Worm (Caenorhabditis elegans) whole organism, early embryonic: ENCODE measurements around the gene H14A12.3.
"Not testable (repeated sequence)": the region's sequence is repeated elsewhere in the genome, so short reads cannot be mapped to it uniquely, and the experiment has no call there.

Experiments
- B0310.2 ChIP-seq: sonication (generic microtip); optimal IDR thresholded peaks from 2 replicates; lab custom pipeline; 2016; ENCODE audit warnings: mild to moderate bottlenecking, missing genetic modification characterization, missing compliant biosample characterization
- F13C5.2 ChIP-seq: sonication (generic microtip); optimal IDR thresholded peaks from 2 replicates; lab custom pipeline; 2017; ENCODE audit warnings: mild to moderate bottlenecking, missing genetic modification characterization, inconsistent platforms, missing compliant biosample characterization
- aly-1 ChIP-seq: sonication (generic microtip); optimal IDR thresholded peaks from 2 replicates; lab custom pipeline; 2016; ENCODE audit warnings: missing genetic modification characterization, missing compliant biosample characterization
- ama-1 ChIP-seq: fragments of 150-350 bp; optimal IDR thresholded peaks from 2 replicates; lab custom pipeline; 2014
- ceh-13 ChIP-seq: fragments of 200-800 bp; sonication (Bioruptor generic); optimal IDR thresholded peaks from 2 replicates; lab custom pipeline; 2018; ENCODE audit warnings: mild to moderate bottlenecking, missing genetic modification characterization, missing compliant biosample characterization
- ceh-36 ChIP-seq: sonication (generic microtip); optimal IDR thresholded peaks from 2 replicates; lab custom pipeline; 2016; ENCODE audit warnings: missing genetic modification characterization, inconsistent platforms, missing compliant biosample characterization
- ets-7 ChIP-seq: sonication (generic microtip); optimal IDR thresholded peaks from 2 replicates; lab custom pipeline; 2016; ENCODE audit warnings: missing genotype, missing genetic modification characterization, missing compliant biosample characterization
- flt-1 ChIP-seq: fragments of 200-800 bp; sonication (Bioruptor generic); IDR thresholded peaks from 2 replicates; pipeline ENCODE4 v1.3.6; 2022; ENCODE audit warnings: missing genetic modification characterization, missing compliant biosample characterization
- hmbx-1 ChIP-seq: sonication (generic microtip); optimal IDR thresholded peaks from 2 replicates; lab custom pipeline; 2016; ENCODE audit warnings: mild to moderate bottlenecking, missing genetic modification characterization, missing compliant biosample characterization
- hmg-4 ChIP-seq: fragments of 200-800 bp; sonication (Bioruptor generic); optimal IDR thresholded peaks from 2 replicates; lab custom pipeline; 2018; ENCODE audit warnings: mild to moderate bottlenecking, missing genetic modification characterization, missing compliant biosample characterization
- hnd-1 ChIP-seq: sonication (generic microtip); optimal IDR thresholded peaks from 2 replicates; lab custom pipeline; 2016; ENCODE audit warnings: missing genetic modification characterization, missing compliant biosample characterization
- pes-1 ChIP-seq: fragments of 200-800 bp; sonication (Bioruptor generic); IDR thresholded peaks from 2 replicates; pipeline ENCODE4 v1.3.6; 2022; ENCODE audit warnings: missing genetic modification reagents, missing genetic modification characterization, missing compliant biosample characterization
- scrt-1 ChIP-seq: fragments of 200-800 bp; sonication (Bioruptor generic); IDR thresholded peaks from 2 replicates; pipeline ENCODE4 v1.3.6; 2022; ENCODE audit warnings: missing genetic modification characterization, missing compliant biosample characterization
- sea-1 ChIP-seq: fragments of 200-800 bp; sonication (Bioruptor generic); conservative IDR thresholded peaks from 2 replicates; pipeline ENCODE4 v1.3.6; 2022; ENCODE audit warnings: missing genetic modification characterization, missing compliant biosample characterization
- tbx-11 ChIP-seq: fragments of 200-800 bp; sonication (Bioruptor generic); IDR thresholded peaks from 2 replicates; pipeline ENCODE4 v1.3.6; 2022; ENCODE audit warnings: missing genetic modification characterization, missing compliant biosample characterization
- tbx-37 ChIP-seq: fragments of 200-800 bp; sonication (Bioruptor generic); conservative IDR thresholded peaks from 2 replicates; pipeline ENCODE4 v1.3.6; 2022; ENCODE audit warnings: missing genetic modification reagents, missing genetic modification characterization, missing compliant biosample characterization
- tra-4 ChIP-seq: sonication (generic microtip); optimal IDR thresholded peaks from 2 replicates; lab custom pipeline; 2017; ENCODE audit warnings: missing genetic modification characterization, missing compliant biosample characterization

H14A12.3 gene

DNA sequence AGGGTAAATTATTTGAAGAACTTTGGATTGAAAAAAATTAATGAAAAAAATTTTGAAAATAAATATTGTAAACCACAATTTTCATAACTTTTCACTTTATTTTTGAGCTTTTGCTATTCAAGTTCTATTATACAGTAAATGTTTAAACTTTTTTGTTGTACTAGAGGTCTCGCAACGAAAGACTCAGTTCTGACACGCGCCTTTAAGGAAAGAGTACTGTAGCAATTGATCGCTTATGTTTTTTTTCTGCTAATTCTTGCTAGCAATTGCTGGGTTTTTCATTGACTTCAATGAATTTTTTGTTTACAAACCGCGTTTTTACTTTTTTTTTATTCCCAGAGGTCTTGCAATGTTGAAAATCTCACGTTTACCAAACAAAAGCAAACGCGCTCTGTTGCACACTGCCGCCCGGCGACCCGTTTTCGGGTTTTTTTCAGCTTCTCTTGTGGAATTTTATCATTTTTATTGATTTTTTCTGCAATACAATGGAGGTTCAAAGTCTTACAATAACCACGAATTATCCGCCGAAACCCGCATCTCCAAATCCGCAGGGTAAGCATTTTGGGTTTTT, at the start of gene H14A12.3:
Gene H14A12.3, plus strand, starts transcription at position 360 of the 571 bp plus-strand sequence.
- TF ChIP-seq ceh-13 (GFP tag; lab: Kevin White, UChicago) (no peak), B0310.2 (no peak), aly-1 (no peak), ceh-36 (no peak), tbx-37 (GFP tag; lab: Robert Waterston, UW) (no peak), ets-7 (tag; lab: Kevin White, UChicago) (no peak), hmbx-1 (no peak), tbx-11 (GFP tag; lab: Robert Waterston, UW) (no peak), sea-1 (no peak), pes-1 (GFP tag; lab: Robert Waterston, UW) (no peak), F13C5.2 (tag; lab: Kevin White, UChicago) (no peak), hmg-4 (no peak), flt-1 (GFP tag; lab: Robert Waterston, UW) (no peak), hnd-1 (tag; lab: Kevin White, UChicago) (no peak)

DNA sequence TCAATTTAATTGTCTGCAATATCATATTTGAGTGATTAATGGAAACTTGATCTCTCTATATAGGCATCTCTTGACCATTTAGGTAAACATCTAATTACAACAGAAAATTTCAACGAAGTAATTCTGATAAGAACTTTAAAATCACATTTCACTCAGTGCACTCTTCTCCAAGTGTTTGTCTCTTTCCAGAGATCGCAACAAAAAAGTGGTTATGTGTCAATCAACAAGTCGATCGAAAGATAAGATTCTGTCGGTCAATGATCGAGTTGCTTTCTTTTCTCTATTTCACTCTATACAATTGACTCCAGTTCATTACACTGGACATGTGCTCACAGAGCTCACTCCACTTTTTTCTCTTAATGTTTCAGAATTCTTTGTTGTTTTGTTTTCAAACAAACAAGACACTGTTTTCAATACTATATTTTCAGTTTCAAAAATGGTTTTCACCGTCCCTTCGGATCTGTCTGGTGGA, 9.9 kb upstream of the H14A12.3 start, which contains the start of gene alh-12:
Gene alh-12, plus strand, starts transcription at position 422 of the 472 bp plus-strand sequence.
- no peak for TF ChIP-seq ceh-36
- TF ChIP-seq pes-1 (GFP tag; lab: Robert Waterston, UW) = no peak

- TF ChIP-seq tbx-37 (GFP tag; lab: Robert Waterston, UW) = no peak
- no peak for TF ChIP-seq ets-7 (tag; lab: Kevin White, UChicago)
- no peak for TF ChIP-seq hnd-1 (tag; lab: Kevin White, UChicago)
Observed at ce11 chrIII:7456640-7457039, 7.0 kb upstream of the H14A12.3 start, which contains the start of gene Y69F12A.1. Gene Y69F12A.1, plus strand, starts transcription at chrIII:7456940.

- TF ChIP-seq B0310.2 (no peak), tbx-37 (GFP tag; lab: Robert Waterston, UW) (no peak), pes-1 (GFP tag; lab: Robert Waterston, UW) (no peak), scrt-1 (GFP tag; lab: Robert Waterston, UW) (no peak), hmbx-1 (no peak), ceh-36 (no peak), sea-1 (no peak), aly-1 (no peak), ceh-13 (GFP tag; lab: Kevin White, UChicago) (no peak), ama-1 (lab: Kevin White, UChicago) (no peak), hnd-1 (tag; lab: Kevin White, UChicago) (no peak), hmg-4 (no peak), tra-4 (no peak)
Observed at ce11 chrIII:7458846-7459365, 4.7 kb upstream of the H14A12.3 start, which contains the start of the genes fipr-19 and fipr-18. Gene fipr-19, minus strand, starts transcription at chrIII:7458946. Gene fipr-18, plus strand, starts transcription at chrIII:7459315.

ce11 chrIII:7460018-7460417, 3.6 kb upstream of the H14A12.3 start, which contains the start of gene mls-1:
Gene mls-1, plus strand, starts transcription at chrIII:7460341.
- TF ChIP-seq aly-1 (no peak), tbx-37 (GFP tag; lab: Robert Waterston, UW) (no peak), hmbx-1 (no peak), hmg-4 (no peak), B0310.2 (no peak), scrt-1 (GFP tag; lab: Robert Waterston, UW) (no peak), hnd-1 (tag; lab: Kevin White, UChicago) (no peak), F13C5.2 (tag; lab: Kevin White, UChicago) (no peak), pes-1 (GFP tag; lab: Robert Waterston, UW) (no peak), sea-1 (no peak), ceh-36 (no peak), ama-1 (lab: Kevin White, UChicago) (no peak), flt-1 (GFP tag; lab: Robert Waterston, UW) (no peak), tra-4 (no peak), tbx-11 (GFP tag; lab: Robert Waterston, UW) (no peak), ceh-13 (GFP tag; lab: Kevin White, UChicago) (no peak), ets-7 (tag; lab: Kevin White, UChicago) (no peak)

- TF ChIP-seq tra-4 (no peak), tbx-11 (GFP tag; lab: Robert Waterston, UW) (no peak), ceh-13 (GFP tag; lab: Kevin White, UChicago) (no peak), scrt-1 (GFP tag; lab: Robert Waterston, UW) (no peak), ets-7 (tag; lab: Kevin White, UChicago) (no peak), hmg-4 (no peak), tbx-37 (GFP tag; lab: Robert Waterston, UW) (no peak), ceh-36 (no peak), B0310.2 (no peak)
Observed at ce11 chrIII:7462295-7462694, 1.3 kb upstream of the H14A12.3 start, which contains the start of gene fipr-20. Gene fipr-20, minus strand, starts transcription at chrIII:7462395.

DNA sequence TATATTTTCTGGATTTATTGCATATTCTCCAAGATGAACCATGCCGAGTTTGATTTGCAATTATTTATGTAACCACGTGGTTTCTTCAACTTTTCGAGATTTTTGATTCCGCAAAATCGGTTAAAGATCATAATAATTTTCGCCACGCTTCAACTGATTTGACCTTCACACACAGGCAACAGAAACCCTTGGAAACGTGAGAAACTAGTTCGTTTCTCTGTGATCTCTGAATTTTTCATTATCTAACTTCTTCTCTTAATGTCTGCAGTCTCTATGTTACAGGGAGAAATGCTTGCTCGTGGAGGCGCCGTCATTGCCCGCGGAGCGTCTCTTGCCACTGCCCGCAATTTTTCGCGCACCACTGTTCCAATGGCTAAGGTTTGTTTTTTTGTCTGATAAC, 1.8 kb downstream of the H14A12.3 start, which contains the start of gene fum-1:
Gene fum-1, plus strand, starts transcription at position 259 of the 400 bp plus-strand sequence.
- TF ChIP-seq ama-1 (lab: Kevin White, UChicago) (no peak), hmg-4 (no peak), ets-7 (tag; lab: Kevin White, UChicago) (no peak), tbx-37 (GFP tag; lab: Robert Waterston, UW) (no peak), B0310.2 (no peak)

DNA sequence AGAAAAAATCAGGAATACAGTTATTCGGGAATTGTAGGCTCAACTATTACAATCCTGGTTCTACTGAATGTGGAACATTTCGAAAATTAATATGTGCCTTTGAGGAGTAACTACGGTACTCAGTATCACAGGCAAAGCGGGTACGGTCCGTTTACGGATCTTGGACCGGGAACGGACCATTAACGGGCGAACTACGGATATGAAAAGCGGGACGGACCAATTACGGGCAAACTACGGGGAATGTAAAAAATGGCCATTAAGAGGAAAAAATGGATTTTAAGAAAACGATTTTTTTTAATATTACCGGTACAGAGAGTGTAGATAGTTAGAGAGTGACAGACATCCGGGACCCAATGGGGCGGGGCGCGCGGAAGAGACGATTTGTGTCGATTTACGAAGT, 5.4 kb downstream of the H14A12.3 start, which contains the start of gene H14A12.5:
Gene H14A12.5, minus strand, starts transcription at position 101 of the 400 bp plus-strand sequence.
- TF ChIP-seq hmg-4; tbx-11 (GFP tag; lab: Robert Waterston, UW); tra-4: not testable (repeated sequence)
